Fruit fly (Drosophila melanogaster) whole organism, adult: ENCODE measurements around the gene CG33668.
"Not testable (repeated sequence)": the region's sequence is repeated elsewhere in the genome, so short reads cannot be mapped to it uniquely, and the experiment has no call there.

ENCODE experiments used
- CG11617 ChIP-seq: fragments of 200-800 bp; sonication (Bioruptor generic); optimal IDR thresholded peaks from 2 replicates; lab custom pipeline; 2017; ENCODE audit warnings: mild to moderate bottlenecking, missing biosample characterization, missing genetic modification reagents, missing genetic modification characterization
- CG12768 ChIP-seq: fragments of 200-800 bp; sonication (Bioruptor generic); optimal IDR thresholded peaks from 2 replicates; lab custom pipeline; 2017; ENCODE audit warnings: missing biosample characterization, missing genetic modification characterization, mild to moderate bottlenecking, moderate library complexity, missing genetic modification reagents
- CG14711 ChIP-seq: fragments of 200-800 bp; sonication (Bioruptor generic); optimal IDR thresholded peaks from 2 replicates; lab custom pipeline; 2018; ENCODE audit warnings: missing biosample characterization, mild to moderate bottlenecking, missing genetic modification characterization, moderate library complexity
- CG1620 ChIP-seq: fragments of 200-800 bp; sonication (Bioruptor generic); optimal IDR thresholded peaks from 2 replicates; lab custom pipeline; 2016; ENCODE audit warnings: missing biosample characterization, missing genetic modification characterization
- CG33017 ChIP-seq: fragments of 200-800 bp; sonication (Bioruptor generic); optimal IDR thresholded peaks from 2 replicates; lab custom pipeline; 2018; ENCODE audit warnings: missing biosample characterization, mild to moderate bottlenecking, missing genetic modification characterization, moderate library complexity
- CG5204 ChIP-seq: fragments of 200-800 bp; sonication (Bioruptor generic); optimal IDR thresholded peaks from 2 replicates; lab custom pipeline; 2016; ENCODE audit warnings: missing biosample characterization, missing genetic modification characterization
- CG7045 ChIP-seq: fragments of 200-800 bp; sonication (Bioruptor generic); optimal IDR thresholded peaks from 2 replicates; lab custom pipeline; 2017; ENCODE audit warnings: missing biosample characterization, mild to moderate bottlenecking, missing genetic modification characterization
- CG7101 ChIP-seq: fragments of 200-800 bp; sonication (Bioruptor generic); optimal IDR thresholded peaks from 2 replicates; lab custom pipeline; 2018; ENCODE audit warnings: missing biosample characterization, mild to moderate bottlenecking, missing genetic modification characterization, moderate library complexity
- Clk ChIP-seq: fragments of 200-800 bp; sonication (Bioruptor generic); optimal IDR thresholded peaks from 2 replicates; lab custom pipeline; 2017; ENCODE audit warnings: missing biosample characterization, missing genetic modification characterization
- Crg-1 ChIP-seq: fragments of 200-800 bp; sonication (Bioruptor generic); optimal IDR thresholded peaks from 2 replicates; lab custom pipeline; 2016; ENCODE audit warnings: missing biosample characterization, missing genetic modification characterization
- Hr96 ChIP-seq: fragments of 200-800 bp; sonication (Bioruptor generic); optimal IDR thresholded peaks from 2 replicates; lab custom pipeline; 2016; ENCODE audit warnings: missing biosample characterization, missing genetic modification characterization
- Mnt ChIP-seq: fragments of 200-800 bp; sonication (Bioruptor generic); optimal IDR thresholded peaks from 2 replicates; lab custom pipeline; 2016; ENCODE audit warnings: missing biosample characterization, mild to moderate bottlenecking, missing genetic modification characterization
- bab1 ChIP-seq: fragments of 200-800 bp; sonication (Bioruptor generic); optimal IDR thresholded peaks from 3 replicates; lab custom pipeline; 2019; ENCODE audit warnings: missing biosample characterization, mild to moderate bottlenecking, missing genetic modification characterization, moderate library complexity
- cic ChIP-seq: fragments of 200-800 bp; sonication (Bioruptor generic); optimal IDR thresholded peaks from 2 replicates; lab custom pipeline; 2017; ENCODE audit warnings: missing biosample characterization, mild to moderate bottlenecking, missing genetic modification characterization, moderate library complexity
- cnc ChIP-seq, 2 experiments: fragments of >200 bp; optimal IDR thresholded peaks; 2 replicates each; lab custom pipeline; 2017
- kay ChIP-seq: fragments of 200-800 bp; sonication (Bioruptor generic); peaks from one replicate; lab custom pipeline; 2016; ENCODE audit warnings: missing biosample characterization, missing genetic modification characterization, borderline replicate concordance
- ovo ChIP-seq: fragments of 200-800 bp; sonication (Bioruptor generic); optimal IDR thresholded peaks from 2 replicates; lab custom pipeline; 2016; ENCODE audit warnings: missing biosample characterization, missing genetic modification characterization
- pad ChIP-seq: fragments of 200-800 bp; sonication (Bioruptor generic); optimal IDR thresholded peaks from 3 replicates; lab custom pipeline; 2017; ENCODE audit warnings: missing biosample characterization, missing genetic modification characterization, mild to moderate bottlenecking, moderate library complexity, missing genetic modification reagents
- tj ChIP-seq: fragments of 200-800 bp; sonication (Bioruptor generic); optimal IDR thresholded peaks from 3 replicates; lab custom pipeline; 2017; ENCODE audit warnings: missing biosample characterization, mild to moderate bottlenecking, missing genetic modification characterization, moderate library complexity
- toe ChIP-seq: fragments of 200-800 bp; sonication (Bioruptor generic); optimal IDR thresholded peaks from 2 replicates; lab custom pipeline; 2016; ENCODE audit warnings: missing biosample characterization, missing genetic modification characterization

The CG33668 gene

DNA sequence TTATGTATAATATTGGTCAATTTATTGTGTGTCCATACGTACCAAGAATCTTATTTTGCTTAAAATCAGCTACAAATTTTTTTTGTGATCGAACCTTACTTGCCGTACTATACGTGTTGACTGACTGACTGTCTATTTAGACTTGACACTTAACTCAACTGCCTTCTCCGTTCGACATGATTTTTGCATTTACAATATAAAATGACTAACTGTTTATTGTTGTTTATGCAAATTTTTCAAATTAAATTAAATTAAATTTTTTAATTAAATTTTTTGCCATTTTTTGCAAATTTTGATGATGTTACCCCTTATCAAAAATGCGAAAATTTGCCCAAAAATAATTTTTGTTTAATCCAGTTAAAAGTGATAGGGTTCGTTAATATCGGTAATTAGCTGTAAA is at the start of gene CG33668:
TSS of gene CG33668 (minus strand) at position 101 of the 400 bp plus-strand sequence.
- not testable (repeated sequence) for TF ChIP-seq CG5204 (GFP tag; lab: Kevin White, UChicago); cnc (optimal IDR thresholded peaks at IDR 0.05; lab: Kevin White, UChicago); CG12768

DNA sequence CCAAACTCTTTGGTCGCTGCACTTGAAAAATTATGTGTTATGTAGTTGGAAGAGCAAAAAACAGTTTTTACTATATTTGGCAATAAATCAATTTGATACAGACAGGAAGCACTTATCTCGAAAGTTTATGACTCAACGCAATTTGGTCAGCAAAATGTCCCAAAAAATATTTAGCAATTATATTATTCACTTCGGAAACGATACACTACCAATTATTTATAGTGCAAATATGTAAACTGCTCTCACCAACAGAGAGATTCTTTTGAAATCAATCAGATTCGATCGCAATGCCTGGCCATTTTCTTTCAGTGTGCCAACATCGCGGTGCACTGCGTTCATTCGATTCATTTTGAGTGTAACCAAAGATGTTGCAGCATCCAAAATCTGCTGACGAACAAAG is 38.7 kb upstream of the CG33668 start:
- TF ChIP-seq CG5204 (GFP tag; lab: Kevin White, UChicago): no peak

- TF ChIP-seq Hr96 (GFP tag; lab: Kevin White, UChicago) (no peak), pad (GFP tag; lab: Kevin White, UChicago) (no peak), kay (no peak), CG12768 (no peak), cnc (optimal IDR thresholded peaks at IDR 0.05; lab: Kevin White, UChicago) (no peak), CG7045 (no peak), tj (GFP tag; lab: Kevin White, UChicago) (no peak)
Measured at dm6 chrX:6439495-6439894, 20.3 kb upstream of the CG33668 start.

- not testable (repeated sequence) for TF ChIP-seq ovo; CG7045; CG1620 (GFP tag; lab: Kevin White, UChicago)
Measured at dm6 chrX:6400000-6400399, 19.2 kb downstream of the CG33668 start, which contains the start of gene CG33669. CG33669 (minus strand) TSS chrX:6400100.

DNA sequence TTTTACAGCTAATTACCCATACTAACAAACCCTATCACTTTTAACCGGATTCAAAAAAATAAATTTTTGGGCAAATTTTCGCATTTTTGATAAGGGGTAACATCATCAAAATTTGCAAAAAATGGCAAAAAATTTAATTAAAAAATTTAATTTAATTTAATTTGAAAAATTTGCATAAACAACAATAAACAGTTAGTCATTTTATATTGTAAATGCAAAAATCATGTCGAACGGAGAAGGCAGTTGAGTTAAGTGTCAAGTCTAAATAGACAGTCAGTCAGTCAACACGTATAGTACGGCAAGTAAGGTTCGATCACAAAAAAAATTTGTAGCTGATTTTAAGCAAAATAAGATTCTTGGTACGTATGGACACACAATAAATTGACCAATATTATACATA is 35.3 kb downstream of the CG33668 start, which contains the start of gene CG33664:
TSS of gene CG33664 (plus strand) at position 301 of the 400 bp plus-strand sequence.
- TF ChIP-seq cnc (optimal IDR thresholded peaks at IDR 0.05; lab: Kevin White, UChicago); CG7045; cic (GFP tag; lab: Kevin White, UChicago): not testable (repeated sequence)

- no peak for TF ChIP-seq CG7045
- no peak for TF ChIP-seq pad (GFP tag; lab: Kevin White, UChicago)
- no peak for TF ChIP-seq Clk (GFP tag; lab: Kevin White, UChicago)
- TF ChIP-seq CG12768: no peak
- TF ChIP-seq CG11617 (GFP tag; lab: Kevin White, UChicago): no peak
- TF ChIP-seq CG1620 (GFP tag; lab: Kevin White, UChicago): no peak
- no peak for TF ChIP-seq tj (GFP tag; lab: Kevin White, UChicago)
- TF ChIP-seq cnc (optimal IDR thresholded peaks at IDR 0.05; lab: Kevin White, UChicago): no peak
- TF ChIP-seq Crg-1 (GFP tag; lab: Kevin White, UChicago): no peak
- no peak for TF ChIP-seq toe (GFP tag; lab: Kevin White, UChicago)
- TF ChIP-seq CG5204 (GFP tag; lab: Kevin White, UChicago): no peak
- no peak for TF ChIP-seq cic (GFP tag; lab: Kevin White, UChicago)
Measured at dm6 chrX:6376748-6377147, 42.5 kb downstream of the CG33668 start.

- no peak for TF ChIP-seq cnc (optimal IDR thresholded peaks at IDR 0.05; lab: Kevin White, UChicago)
- no peak for TF ChIP-seq CG14711 (tag; lab: Kevin White, UChicago)
- no peak for TF ChIP-seq Hr96 (GFP tag; lab: Kevin White, UChicago)
- TF ChIP-seq tj (GFP tag; lab: Kevin White, UChicago): no peak
- TF ChIP-seq CG33017 (tag; lab: Kevin White, UChicago): no peak
- TF ChIP-seq CG7101 (tag; lab: Kevin White, UChicago): no peak
- TF ChIP-seq CG11617 (GFP tag; lab: Kevin White, UChicago): no peak
- TF ChIP-seq CG5204 (GFP tag; lab: Kevin White, UChicago): no peak
- TF ChIP-seq cic (GFP tag; lab: Kevin White, UChicago): no peak
Measured at dm6 chrX:6375636-6376035, 43.6 kb downstream of the CG33668 start.

DNA sequence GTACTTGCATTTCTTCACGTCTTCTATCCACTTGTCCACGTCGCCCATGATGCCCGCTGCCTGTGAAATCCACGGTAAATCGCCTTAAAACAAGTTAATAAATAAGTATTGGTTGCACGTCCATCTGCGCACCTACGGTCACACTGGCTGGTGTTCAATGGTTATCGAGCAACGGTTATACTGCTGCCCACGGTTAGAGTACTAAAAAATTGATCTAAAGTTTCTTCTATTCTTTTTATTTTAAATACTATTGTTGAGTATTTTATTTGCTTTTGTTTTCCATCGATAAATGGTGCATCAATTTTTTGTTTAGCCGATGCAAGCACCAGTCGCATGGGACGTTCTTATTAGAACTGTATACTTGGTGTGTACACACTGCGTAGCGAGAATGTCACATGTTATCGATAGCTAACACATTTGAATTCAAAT is 46.5 kb downstream of the CG33668 start, which contains the start of gene PpV:
TSS of gene PpV (minus strand) at position 147 of the 429 bp plus-strand sequence.
- no peak for TF ChIP-seq Hr96 (GFP tag; lab: Kevin White, UChicago)
- peak; percentile 34 for TF ChIP-seq bab1 (GFP tag; lab: Kevin White, UChicago)
- peak; percentile 54 for TF ChIP-seq CG14711 (tag; lab: Kevin White, UChicago)
- TF ChIP-seq tj (GFP tag; lab: Kevin White, UChicago): no peak
- no peak for TF ChIP-seq CG5204 (GFP tag; lab: Kevin White, UChicago)
- peak; percentile 26 for TF ChIP-seq CG7101 (tag; lab: Kevin White, UChicago)
- no peak for TF ChIP-seq kay
- no peak for TF ChIP-seq cnc (optimal IDR thresholded peaks at IDR 0.05; lab: Kevin White, UChicago)
- TF ChIP-seq Mnt (GFP tag; lab: Kevin White, UChicago): peak; percentile 26
- peak; percentile 31 for TF ChIP-seq CG1620 (GFP tag; lab: Kevin White, UChicago)
- TF ChIP-seq CG11617 (GFP tag; lab: Kevin White, UChicago): no peak
